Worm (Caenorhabditis elegans) whole organism, L2 larva: ENCODE data around the gene arrd-15.

Source experiments
- C34F6.9 ChIP-seq: fragments of 150-350 bp; optimal IDR thresholded peaks from 2 replicates; lab custom pipeline; 2014; ENCODE audit warnings: missing biosample characterization, missing genetic modification characterization
- F13H6.1 ChIP-seq: sonication (generic microtip); optimal IDR thresholded peaks from 2 replicates; lab custom pipeline; 2016; ENCODE audit warnings: missing genetic modification characterization, missing compliant biosample characterization
- R02D3.7 ChIP-seq: fragments of 150-350 bp; optimal IDR thresholded peaks from 2 replicates; lab custom pipeline; 2014; ENCODE audit warnings: missing biosample characterization, missing genetic modification characterization
- Y55F3AM.14 ChIP-seq: fragments of 200-800 bp; sonication (Bioruptor generic); optimal IDR thresholded peaks from 2 replicates; lab custom pipeline; 2018; ENCODE audit warnings: mild to moderate bottlenecking, missing genetic modification characterization, missing compliant biosample characterization
- ZK546.5 ChIP-seq: sonication (generic microtip); optimal IDR thresholded peaks from 2 replicates; lab custom pipeline; 2017; ENCODE audit warnings: missing biosample characterization, missing genetic modification characterization
- alr-1 ChIP-seq: fragments of 150-350 bp; optimal IDR thresholded peaks from 2 replicates; lab custom pipeline; 2014; ENCODE audit warnings: missing biosample characterization, missing genetic modification characterization
- aly-2 ChIP-seq: fragments of 150-350 bp; optimal IDR thresholded peaks from 2 replicates; lab custom pipeline; 2014; ENCODE audit warnings: missing biosample characterization, missing genetic modification characterization
- ama-1 ChIP-seq: fragments of 150-350 bp; optimal IDR thresholded peaks from 2 replicates; lab custom pipeline; 2018; ENCODE audit warnings: inconsistent platforms
- blmp-1 ChIP-seq: sonication (generic microtip); optimal IDR thresholded peaks from 2 replicates; lab custom pipeline; 2017; ENCODE audit warnings: missing genetic modification characterization, mild to moderate bottlenecking, missing compliant biosample characterization, antibody characterized with exemption, moderate library complexity; ENCODE audit not compliant: insufficient read depth
- ceh-16 ChIP-seq: fragments of 150-350 bp; optimal IDR thresholded peaks from 2 replicates; lab custom pipeline; 2014; ENCODE audit warnings: missing biosample characterization, missing genetic modification characterization
- ceh-82 ChIP-seq: fragments of 150-350 bp; optimal IDR thresholded peaks from 2 replicates; lab custom pipeline; 2014; ENCODE audit warnings: missing biosample characterization, missing genetic modification characterization
- crh-2 ChIP-seq: sonication (generic microtip); optimal IDR thresholded peaks from 2 replicates; lab custom pipeline; 2017; ENCODE audit warnings: missing biosample characterization, missing genetic modification characterization
- dmd-4 ChIP-seq: sonication (generic microtip); optimal IDR thresholded peaks from 2 replicates; lab custom pipeline; 2017; ENCODE audit warnings: missing biosample characterization, missing genetic modification characterization
- egl-27 ChIP-seq: sonication (generic microtip); optimal IDR thresholded peaks from 3 replicates; lab custom pipeline; 2017; ENCODE audit warnings: missing biosample characterization, missing genetic modification reagents, missing genetic modification characterization
- elt-1 ChIP-seq: fragments of 150-350 bp; optimal IDR thresholded peaks from 2 replicates; lab custom pipeline; 2014; ENCODE audit warnings: missing biosample characterization, missing genetic modification characterization
- elt-3 ChIP-seq: sonication (generic microtip); optimal IDR thresholded peaks from 2 replicates; lab custom pipeline; 2017; ENCODE audit warnings: missing biosample characterization, missing genetic modification characterization
- fos-1 ChIP-seq: fragments of 150-350 bp; optimal IDR thresholded peaks from 2 replicates; lab custom pipeline; 2014; ENCODE audit warnings: missing biosample characterization, missing genetic modification characterization
- gmeb-1 ChIP-seq: fragments of 150-350 bp; optimal IDR thresholded peaks from 2 replicates; lab custom pipeline; 2014; ENCODE audit warnings: missing biosample characterization, missing genetic modification characterization
- lin-11 ChIP-seq: fragments of 150-350 bp; sonication (generic microtip); optimal IDR thresholded peaks from 2 replicates; lab custom pipeline; 2014; ENCODE audit warnings: missing biosample characterization, missing genetic modification characterization, inconsistent platforms, mixed read lengths
- lin-13 ChIP-seq: fragments of 150-350 bp; optimal IDR thresholded peaks from 2 replicates; lab custom pipeline; 2014; ENCODE audit warnings: missing biosample characterization, missing genetic modification reagents, missing genetic modification characterization
- lin-39 ChIP-seq: fragments of 150-350 bp; optimal IDR thresholded peaks from 2 replicates; lab custom pipeline; 2014; ENCODE audit warnings: missing biosample characterization, missing genetic modification reagents, missing genetic modification characterization
- lsy-2 ChIP-seq, 2 experiments: fragments of 150-350 bp in 1 of 2; sonication (generic microtip) in 1 of 2; optimal IDR thresholded peaks; 2 replicates each; lab custom pipeline; 2014 to 2017; ENCODE audit warnings: missing biosample characterization in 2 of 2, missing genetic modification characterization in 2 of 2
- mab-5 ChIP-seq: fragments of 150-350 bp; optimal IDR thresholded peaks from 2 replicates; lab custom pipeline; 2014; ENCODE audit warnings: missing biosample characterization, missing genetic modification characterization
- mbf-1 ChIP-seq: sonication (generic microtip); optimal IDR thresholded peaks from 2 replicates; lab custom pipeline; 2017; ENCODE audit warnings: missing biosample characterization, missing genetic modification characterization
- mdl-1 ChIP-seq, 2 experiments: fragments of 150-350 bp in 1 of 2; sonication (generic microtip) in 1 of 2; optimal IDR thresholded peaks; 2 replicates each; lab custom pipeline; 2017; ENCODE audit warnings: missing biosample characterization in 2 of 2, missing genetic modification characterization in 2 of 2
- nhr-10 ChIP-seq: sonication (generic microtip); optimal IDR thresholded peaks from 2 replicates; lab custom pipeline; 2017; ENCODE audit warnings: missing biosample characterization, missing genetic modification characterization
- nhr-11 ChIP-seq: fragments of 150-350 bp; optimal IDR thresholded peaks from 2 replicates; lab custom pipeline; 2014; ENCODE audit warnings: missing biosample characterization, missing genetic modification characterization
- nhr-12 ChIP-seq: fragments of 150-350 bp; optimal IDR thresholded peaks from 2 replicates; lab custom pipeline; 2014; ENCODE audit warnings: missing biosample characterization, missing genetic modification characterization
- nhr-129 ChIP-seq: fragments of 150-350 bp; optimal IDR thresholded peaks from 2 replicates; lab custom pipeline; 2014; ENCODE audit warnings: missing biosample characterization, missing genetic modification characterization
- nhr-21 ChIP-seq: fragments of 150-350 bp; optimal IDR thresholded peaks from 2 replicates; lab custom pipeline; 2014; ENCODE audit warnings: missing biosample characterization, missing genetic modification characterization
- nhr-23 ChIP-seq: fragments of 150-350 bp; optimal IDR thresholded peaks from 2 replicates; lab custom pipeline; 2014; ENCODE audit warnings: missing biosample characterization, missing genetic modification reagents, missing genetic modification characterization
- nhr-237 ChIP-seq: fragments of 150-350 bp; optimal IDR thresholded peaks from 2 replicates; lab custom pipeline; 2014; ENCODE audit warnings: missing biosample characterization, missing genetic modification characterization
- nhr-25 ChIP-seq: fragments of 150-350 bp; sonication (generic microtip); optimal IDR thresholded peaks from 3 replicates; lab custom pipeline; 2014; ENCODE audit warnings: missing biosample characterization, missing genetic modification characterization
- nhr-6 ChIP-seq: fragments of 150-350 bp; optimal IDR thresholded peaks from 2 replicates; lab custom pipeline; 2014; ENCODE audit warnings: missing biosample characterization, missing genetic modification characterization
- nhr-77 ChIP-seq: fragments of 150-350 bp; optimal IDR thresholded peaks from 2 replicates; lab custom pipeline; 2014; ENCODE audit warnings: missing biosample characterization, missing genetic modification characterization
- peb-1 ChIP-seq: fragments of 150-350 bp; optimal IDR thresholded peaks from 2 replicates; lab custom pipeline; 2014; ENCODE audit warnings: missing biosample characterization, missing genetic modification characterization
- sem-4 ChIP-seq: fragments of 150-350 bp; optimal IDR thresholded peaks from 2 replicates; lab custom pipeline; 2014; ENCODE audit warnings: missing biosample characterization, missing genetic modification reagents, missing genetic modification characterization
- skn-1 ChIP-seq: sonication (generic microtip); optimal IDR thresholded peaks from 2 replicates; lab custom pipeline; 2017; ENCODE audit warnings: missing biosample characterization, missing genetic modification characterization
- sma-3 ChIP-seq: sonication (generic microtip); optimal IDR thresholded peaks from 2 replicates; lab custom pipeline; 2016; ENCODE audit warnings: missing genetic modification reagents, missing genetic modification characterization, missing compliant biosample characterization
- sma-9 ChIP-seq, 2 experiments: fragments of 150-350 bp in 1 of 2; sonication (generic microtip) in 1 of 2; optimal IDR thresholded peaks; 2 replicates each; lab custom pipeline; 2014 to 2016; ENCODE audit warnings: missing genetic modification characterization in 2 of 2, mild to moderate bottlenecking in 1 of 2, missing biosample characterization in 1 of 2, missing compliant biosample characterization in 1 of 2, missing genetic modification reagents in 1 of 2, moderate library complexity in 1 of 2
- snpc-4 ChIP-seq: fragments of 150-350 bp; optimal IDR thresholded peaks from 2 replicates; lab custom pipeline; 2014; ENCODE audit warnings: missing biosample characterization, missing genetic modification characterization
- unc-39 ChIP-seq: fragments of 150-350 bp; optimal IDR thresholded peaks from 2 replicates; lab custom pipeline; 2014; ENCODE audit warnings: missing biosample characterization, missing genetic modification characterization
- unc-55 ChIP-seq: fragments of 150-350 bp; sonication (generic microtip); optimal IDR thresholded peaks from 3 replicates; lab custom pipeline; 2014; ENCODE audit warnings: missing biosample characterization, missing genetic modification reagents, missing genetic modification characterization
- unc-62 ChIP-seq: fragments of 150-350 bp; optimal IDR thresholded peaks from 2 replicates; lab custom pipeline; 2014; ENCODE audit warnings: missing biosample characterization, missing genetic modification reagents, missing genetic modification characterization
- zag-1 ChIP-seq: fragments of 150-350 bp; optimal IDR thresholded peaks from 2 replicates; lab custom pipeline; 2014; ENCODE audit warnings: missing biosample characterization, missing genetic modification characterization
- ztf-1 ChIP-seq: fragments of 200-800 bp; sonication (Bioruptor generic); conservative IDR thresholded peaks from 2 replicates; pipeline ENCODE4 v1.3.6; 2022; ENCODE audit warnings: missing genetic modification characterization, missing compliant biosample characterization
- ztf-11 ChIP-seq: sonication (generic microtip); optimal IDR thresholded peaks from 2 replicates; lab custom pipeline; 2017; ENCODE audit warnings: missing biosample characterization, missing genetic modification characterization
- ztf-4 ChIP-seq: fragments of 150-350 bp; optimal IDR thresholded peaks from 2 replicates; lab custom pipeline; 2014; ENCODE audit warnings: missing biosample characterization, missing genetic modification characterization

Gene arrd-15

DNA sequence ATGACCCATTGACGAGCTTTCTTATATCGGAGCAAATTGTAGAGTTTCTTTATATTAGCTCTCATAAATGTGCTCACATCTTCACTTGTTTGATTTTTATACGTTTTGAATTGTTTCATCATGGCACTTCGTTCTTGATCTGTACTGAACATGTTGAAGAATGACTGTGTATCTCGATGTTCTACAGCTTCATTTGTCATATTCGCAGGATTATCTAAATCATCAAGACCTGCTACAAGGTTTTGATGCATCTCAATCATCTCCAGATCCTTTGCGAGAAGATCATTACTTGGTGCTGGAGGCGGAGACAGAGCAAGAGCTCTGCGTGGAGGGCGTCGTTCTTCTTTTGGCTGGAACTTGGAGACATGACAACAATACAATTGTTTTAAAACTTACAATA, 26.6 kb upstream of the arrd-15 start:
- TF ChIP-seq nhr-21 (tag; lab: Kevin White, UChicago) (no peak), nhr-6 (tag; lab: Kevin White, UChicago) (no peak), nhr-23 (tag; lab: Kevin White, UChicago) (no peak), nhr-25 (tag; lab: Kevin White, UChicago) (no peak), nhr-129 (tag; lab: Kevin White, UChicago) (no peak), mdl-1 (tag; optimal IDR thresholded peaks at IDR 0.05; lab: Kevin White, UChicago) (no peak), Y55F3AM.14 (GFP tag; lab: Kevin White, UChicago) (no peak), nhr-237 (tag; lab: Kevin White, UChicago) (no peak), sma-3 (no peak), zag-1 (tag; lab: Kevin White, UChicago) (no peak), elt-3 (no peak), ZK546.5 (tag; lab: Kevin White, UChicago) (no peak), ztf-4 (no peak), elt-1 (no peak), nhr-10 (tag; lab: Kevin White, UChicago) (no peak), alr-1 (tag; lab: Kevin White, UChicago) (no peak)

DNA sequence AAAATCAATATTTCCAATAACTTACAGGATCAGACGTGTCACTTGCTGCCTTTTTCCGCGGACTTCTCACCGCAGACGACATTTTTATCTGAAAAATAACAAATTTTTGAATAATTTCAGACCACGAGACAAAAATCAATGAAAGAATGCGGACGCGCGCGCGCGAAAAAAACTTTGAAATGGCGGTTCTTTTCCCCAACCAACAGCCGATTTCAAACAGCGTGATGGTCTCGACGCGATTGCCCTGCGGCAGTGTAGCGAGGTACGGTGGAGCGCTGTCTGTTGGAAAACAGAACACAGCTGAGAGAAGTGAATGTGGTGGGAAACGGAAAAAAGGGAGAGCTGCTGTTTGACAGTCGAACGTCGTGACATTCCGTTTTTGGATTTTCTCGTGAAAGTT, 25.8 kb upstream of the arrd-15 start, which contains the start of gene lin-9:
lin-9 (minus strand) TSS at position 88 of the 400 bp plus-strand sequence.
- TF ChIP-seq mab-5 (tag; lab: Kevin White, UChicago) = peak; percentile 96
- peak; percentile 95 for TF ChIP-seq sma-3
- TF ChIP-seq sma-9 (GFP tag; optimal IDR thresholded peaks at IDR 0.05; lab: Kevin White, UChicago) = peak; percentile 97
- no peak for TF ChIP-seq sma-9 (tag; optimal IDR thresholded peaks at IDR 0.05; lab: Kevin White, UChicago)
- TF ChIP-seq lin-13 = peak; percentile 97
- peak; percentile 73 for TF ChIP-seq ceh-16 (tag; lab: Kevin White, UChicago)
- peak; percentile 97 for TF ChIP-seq gmeb-1
- TF ChIP-seq F13H6.1 (tag; lab: Kevin White, UChicago) = peak; percentile 96
- TF ChIP-seq nhr-77 (tag; lab: Kevin White, UChicago) = peak; percentile 54
- TF ChIP-seq dmd-4 (tag; lab: Kevin White, UChicago) = no peak
- TF ChIP-seq elt-3 = no peak
- TF ChIP-seq ama-1 (lab: Kevin White, UChicago) = peak; percentile 68
- no peak for TF ChIP-seq peb-1 (tag; lab: Kevin White, UChicago)
- TF ChIP-seq ceh-82 (tag; lab: Kevin White, UChicago) = peak; percentile 78
- peak; percentile 95 for TF ChIP-seq nhr-21 (tag; lab: Kevin White, UChicago)
- TF ChIP-seq nhr-12 = peak; percentile 47
- no peak for TF ChIP-seq nhr-11 (tag; lab: Kevin White, UChicago)
- TF ChIP-seq lin-39 (tag; lab: Kevin White, UChicago) = peak; percentile 26
- no peak for TF ChIP-seq ztf-1 (GFP tag; lab: Robert Waterston, UW)
- TF ChIP-seq unc-55 (GFP tag; lab: Kevin White, UChicago) = peak; percentile 98
- peak; percentile 92 for TF ChIP-seq lin-11 (tag; lab: Kevin White, UChicago)
- TF ChIP-seq elt-1 = no peak
- peak; percentile 91 for TF ChIP-seq sem-4 (tag; lab: Kevin White, UChicago)
- TF ChIP-seq alr-1 (tag; lab: Kevin White, UChicago) = no peak
- TF ChIP-seq R02D3.7 (tag; lab: Kevin White, UChicago) = peak; percentile 74
- TF ChIP-seq nhr-23 (tag; lab: Kevin White, UChicago) = no peak
- TF ChIP-seq blmp-1 (tag; lab: Kevin White, UChicago) = peak; percentile 81
- TF ChIP-seq mdl-1 (tag; optimal IDR thresholded peaks at IDR 0.05; lab: Kevin White, UChicago) = peak; percentile 57 to 83
- peak; percentile 81 for TF ChIP-seq nhr-6 (tag; lab: Kevin White, UChicago)
- TF ChIP-seq crh-2 = peak; percentile 97
- TF ChIP-seq Y55F3AM.14 (GFP tag; lab: Kevin White, UChicago) = peak; percentile 89
- peak; percentile 83 for TF ChIP-seq zag-1 (tag; lab: Kevin White, UChicago)
- TF ChIP-seq ZK546.5 (tag; lab: Kevin White, UChicago) = peak; percentile 72
- TF ChIP-seq ztf-4 = peak; percentile 94
- peak; percentile 85 for TF ChIP-seq snpc-4 (tag; lab: Kevin White, UChicago)
- TF ChIP-seq lsy-2 (tag; optimal IDR thresholded peaks at IDR 0.05; lab: Kevin White, UChicago) = peak; percentile 99 to 100
- peak; percentile 80 for TF ChIP-seq nhr-10 (tag; lab: Kevin White, UChicago)
- peak; percentile 97 for TF ChIP-seq C34F6.9 (tag; lab: Kevin White, UChicago)
- peak; percentile 8 for TF ChIP-seq unc-62 (GFP tag; lab: Kevin White, UChicago)
- peak; percentile 97 for TF ChIP-seq nhr-25 (tag; lab: Kevin White, UChicago)
- peak; percentile 86 for TF ChIP-seq egl-27
- TF ChIP-seq ztf-11 = peak; percentile 25
- no peak for TF ChIP-seq mbf-1
- TF ChIP-seq nhr-237 (tag; lab: Kevin White, UChicago) = peak; percentile 55
- TF ChIP-seq skn-1 = no peak
- TF ChIP-seq nhr-129 (tag; lab: Kevin White, UChicago) = peak; percentile 87
- TF ChIP-seq aly-2 (tag; lab: Kevin White, UChicago) = peak; percentile 11
- TF ChIP-seq fos-1 (tag; lab: Kevin White, UChicago) = peak; percentile 90
- no peak for TF ChIP-seq unc-39 (tag; lab: Kevin White, UChicago)
